Fruit fly (Drosophila melanogaster) whole organism, prepupa: Measurements from ENCODE around the gene cni.

Source experiments
- Blimp-1 ChIP-seq: fragments of 200-800 bp; sonication (Bioruptor generic); optimal IDR thresholded peaks from 3 replicates; lab custom pipeline; 2017; ENCODE audit warnings: missing biosample characterization, missing genetic modification characterization, mild to moderate bottlenecking, moderate library complexity, missing genetic modification reagents
- CG10631 ChIP-seq: fragments of 200-800 bp; sonication (Bioruptor generic); optimal IDR thresholded peaks from 2 replicates; lab custom pipeline; 2016; ENCODE audit warnings: missing biosample characterization, missing genetic modification characterization
- CG10669 ChIP-seq: fragments of 200-800 bp; sonication (Bioruptor generic); optimal IDR thresholded peaks from 3 replicates; lab custom pipeline; 2018; ENCODE audit warnings: missing biosample characterization, mild to moderate bottlenecking, missing genetic modification characterization, moderate library complexity
- CG11294 ChIP-seq: fragments of 200-800 bp; sonication (Bioruptor generic); IDR thresholded peaks from 2 replicates; pipeline ENCODE4 v1.3.6; 2022; ENCODE audit warnings: missing biosample characterization, missing genetic modification characterization
- CG11762 ChIP-seq: fragments of 200-800 bp; sonication (Bioruptor generic); optimal IDR thresholded peaks from 3 replicates; lab custom pipeline; 2016; ENCODE audit warnings: missing biosample characterization, missing genetic modification characterization; ENCODE audit not compliant: insufficient read depth
- CG11902 ChIP-seq: fragments of 200-800 bp; sonication (Bioruptor generic); optimal IDR thresholded peaks from 3 replicates; lab custom pipeline; 2016; ENCODE audit warnings: missing biosample characterization, missing genetic modification characterization
- CG1621 ChIP-seq: fragments of 200-800 bp; sonication (Bioruptor generic); optimal IDR thresholded peaks from 3 replicates; lab custom pipeline; 2018; ENCODE audit warnings: missing biosample characterization, mild to moderate bottlenecking, missing genetic modification characterization
- CG16779 ChIP-seq: fragments of 200-800 bp; sonication (Bioruptor generic); optimal IDR thresholded peaks from 3 replicates; lab custom pipeline; 2017; ENCODE audit warnings: missing biosample characterization, mild to moderate bottlenecking, missing genetic modification characterization
- CG3032 ChIP-seq: fragments of 200-800 bp; optimal IDR thresholded peaks from 2 replicates; lab custom pipeline; 2019; ENCODE audit warnings: missing biosample characterization, mild to moderate bottlenecking, missing genetic modification characterization, moderate library complexity
- CG32006 ChIP-seq: fragments of 200-800 bp; sonication (Bioruptor generic); optimal IDR thresholded peaks from 3 replicates; lab custom pipeline; 2017; ENCODE audit warnings: missing biosample characterization, mild to moderate bottlenecking, missing genetic modification characterization
- CG6276 ChIP-seq: fragments of 200-800 bp; sonication (Bioruptor generic); optimal IDR thresholded peaks from 2 replicates; lab custom pipeline; 2017; ENCODE audit warnings: missing biosample characterization, mild to moderate bottlenecking, missing genetic modification characterization
- CG6808 ChIP-seq: fragments of 200-800 bp; sonication (Bioruptor generic); optimal IDR thresholded peaks from 3 replicates; lab custom pipeline; 2017; ENCODE audit warnings: missing biosample characterization, missing genetic modification characterization, mild to moderate bottlenecking, moderate library complexity, missing genetic modification reagents
- CG8119 ChIP-seq: fragments of 200-800 bp; sonication (Bioruptor generic); IDR thresholded peaks from 3 replicates; pipeline ENCODE4 v1.3.6; 2022; ENCODE audit warnings: missing biosample characterization, missing genetic modification characterization
- CG8319 ChIP-seq: fragments of 200-800 bp; sonication (Bioruptor generic); optimal IDR thresholded peaks from 3 replicates; lab custom pipeline; 2016; ENCODE audit warnings: missing biosample characterization, missing genetic modification characterization
- CG8632 ChIP-seq: fragments of 200-800 bp; sonication (Bioruptor generic); optimal IDR thresholded peaks from 3 replicates; lab custom pipeline; 2016; ENCODE audit warnings: missing biosample characterization, missing genetic modification characterization
- Eip75B ChIP-seq: fragments of 200-800 bp; sonication (Bioruptor generic); optimal IDR thresholded peaks from 3 replicates; lab custom pipeline; 2016; ENCODE audit warnings: missing biosample characterization, missing genetic modification characterization
- Eip78C ChIP-seq: fragments of 200-800 bp; sonication (Bioruptor generic); peaks from one replicate; lab custom pipeline; 2016; ENCODE audit warnings: missing biosample characterization, missing genetic modification characterization
- Ets21C ChIP-seq: fragments of 200-800 bp; sonication (Bioruptor generic); optimal IDR thresholded peaks from 3 replicates; lab custom pipeline; 2016; ENCODE audit warnings: missing biosample characterization, missing genetic modification characterization
- Ets96B ChIP-seq: fragments of 200-800 bp; optimal IDR thresholded peaks from 2 replicates; lab custom pipeline; 2019; ENCODE audit warnings: missing biosample characterization, mild to moderate bottlenecking, missing genetic modification characterization, moderate library complexity
- Hr39 ChIP-seq: fragments of 200-800 bp; sonication (Bioruptor generic); optimal IDR thresholded peaks from 2 replicates; lab custom pipeline; 2016; ENCODE audit warnings: missing biosample characterization, missing genetic modification characterization
- Hr4 ChIP-seq: fragments of 200-800 bp; sonication (Bioruptor generic); optimal IDR thresholded peaks from 3 replicates; lab custom pipeline; 2016; ENCODE audit warnings: missing biosample characterization, missing genetic modification characterization
- Lpt ChIP-seq: fragments of 200-800 bp; sonication (Bioruptor generic); optimal IDR thresholded peaks from 3 replicates; lab custom pipeline; 2016; ENCODE audit warnings: missing biosample characterization, missing genetic modification characterization
- Met ChIP-seq: fragments of 200-800 bp; sonication (Bioruptor generic); optimal IDR thresholded peaks from 3 replicates; lab custom pipeline; 2016; ENCODE audit warnings: missing biosample characterization, missing genetic modification characterization
- OdsH ChIP-seq: fragments of 200-800 bp; sonication (Bioruptor generic); optimal IDR thresholded peaks from 3 replicates; lab custom pipeline; 2016; ENCODE audit warnings: missing biosample characterization, missing genetic modification characterization
- Smox ChIP-seq: fragments of 200-800 bp; sonication (Bioruptor generic); optimal IDR thresholded peaks from 3 replicates; lab custom pipeline; 2016; ENCODE audit warnings: missing biosample characterization, missing genetic modification characterization
- Sox102F ChIP-seq: fragments of 200-800 bp; sonication (Bioruptor generic); optimal IDR thresholded peaks from 2 replicates; lab custom pipeline; 2016; ENCODE audit warnings: missing biosample characterization, mild to moderate bottlenecking, missing genetic modification characterization
- Sox15 ChIP-seq: fragments of 200-800 bp; sonication (Bioruptor generic); optimal IDR thresholded peaks from 3 replicates; lab custom pipeline; 2016; ENCODE audit warnings: missing biosample characterization, missing genetic modification characterization
- achi ChIP-seq: fragments of 200-800 bp; sonication (Bioruptor generic); optimal IDR thresholded peaks from 3 replicates; lab custom pipeline; 2016; ENCODE audit warnings: missing biosample characterization, missing genetic modification characterization
- dsx ChIP-seq: fragments of 200-800 bp; optimal IDR thresholded peaks from 3 replicates; lab custom pipeline; 2019; ENCODE audit warnings: missing biosample characterization, mild to moderate bottlenecking, missing genetic modification characterization, moderate library complexity; ENCODE audit not compliant: poor library complexity, severe bottlenecking
- eg ChIP-seq: fragments of 200-800 bp; sonication (Bioruptor generic); IDR thresholded peaks from 3 replicates; pipeline ENCODE4 v1.3.6; 2022; ENCODE audit warnings: missing biosample characterization, missing genetic modification characterization
- esn ChIP-seq: fragments of 200-800 bp; sonication (Bioruptor generic); optimal IDR thresholded peaks from 2 replicates; lab custom pipeline; 2016; ENCODE audit warnings: missing biosample characterization, mild to moderate bottlenecking, missing genetic modification characterization, moderate library complexity
- fd85E ChIP-seq: fragments of 200-800 bp; sonication (Bioruptor generic); optimal IDR thresholded peaks from 3 replicates; lab custom pipeline; 2016; ENCODE audit warnings: missing biosample characterization, missing genetic modification characterization
- fkh ChIP-seq: fragments of 200-800 bp; sonication (Bioruptor generic); optimal IDR thresholded peaks from 3 replicates; lab custom pipeline; 2017; ENCODE audit warnings: missing biosample characterization, mild to moderate bottlenecking, missing genetic modification characterization, moderate library complexity
- lz ChIP-seq: fragments of 200-800 bp; sonication (Bioruptor generic); optimal IDR thresholded peaks from 3 replicates; lab custom pipeline; 2016; ENCODE audit warnings: missing biosample characterization, missing genetic modification characterization
- net ChIP-seq: fragments of 200-800 bp; sonication (Bioruptor generic); optimal IDR thresholded peaks from 3 replicates; lab custom pipeline; 2016; ENCODE audit warnings: missing biosample characterization, missing genetic modification characterization
- pdm3 ChIP-seq: fragments of 200-800 bp; sonication (Bioruptor generic); optimal IDR thresholded peaks from 3 replicates; lab custom pipeline; 2016; ENCODE audit warnings: missing biosample characterization, missing genetic modification characterization
- salr ChIP-seq, 2 experiments: fragments of 200-800 bp; sonication (Bioruptor generic); optimal IDR thresholded peaks; 3 replicates each; lab custom pipeline; 2016 to 2018; ENCODE audit warnings: missing biosample characterization in 2 of 2, missing genetic modification characterization in 2 of 2, mild to moderate bottlenecking in 1 of 2
- spab ChIP-seq: fragments of 200-800 bp; sonication (Bioruptor generic); optimal IDR thresholded peaks from 2 replicates; lab custom pipeline; 2017; ENCODE audit warnings: missing biosample characterization, mild to moderate bottlenecking, missing genetic modification characterization, missing genetic modification reagents
- svp ChIP-seq: fragments of 200-800 bp; sonication (Bioruptor generic); peaks from one replicate; lab custom pipeline; 2016; ENCODE audit warnings: missing biosample characterization, missing genetic modification characterization
- topi ChIP-seq: fragments of 200-800 bp; sonication (Bioruptor generic); optimal IDR thresholded peaks from 3 replicates; lab custom pipeline; 2016; ENCODE audit warnings: missing biosample characterization, missing genetic modification characterization
- vri ChIP-seq: fragments of 200-800 bp; sonication (Bioruptor generic); optimal IDR thresholded peaks from 3 replicates; lab custom pipeline; 2016; ENCODE audit warnings: missing biosample characterization, mild to moderate bottlenecking, missing genetic modification characterization

Gene cni

DNA sequence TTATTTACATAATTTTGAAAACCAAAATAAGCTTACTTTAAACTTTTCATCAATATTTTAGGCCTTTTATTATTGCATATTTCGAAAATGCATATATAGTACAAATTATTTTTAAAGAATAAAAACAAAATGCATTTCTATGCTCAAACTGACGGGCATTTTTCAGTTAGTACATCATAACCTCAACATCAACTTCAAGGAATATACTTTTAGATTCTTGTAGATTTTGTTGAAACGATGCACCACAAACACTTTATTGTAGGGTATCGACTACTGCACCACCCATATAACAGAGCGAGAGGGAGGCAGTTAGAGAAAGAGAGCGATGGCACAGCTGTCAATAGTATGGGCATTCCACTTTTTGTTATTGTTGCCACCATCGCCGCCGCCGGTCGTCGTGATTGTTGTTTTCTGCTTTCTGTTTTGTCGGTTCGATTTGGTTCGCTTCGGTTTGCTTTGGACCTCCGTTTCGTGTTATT, 30.7 kb downstream of the cni start (continued):
- TF ChIP-seq vri (GFP tag; lab: Kevin White, UChicago), result peak; percentile 40
- peak; percentile 60 for TF ChIP-seq CG8319 (GFP tag; lab: Kevin White, UChicago)
- TF ChIP-seq CG16779, result peak; percentile 80
- TF ChIP-seq salr (GFP tag; optimal IDR thresholded peaks at IDR 0.05; lab: Kevin White, UChicago), result peak; percentile 72 to 98
- peak; percentile 86 for TF ChIP-seq CG3032 (tag; lab: Kevin White, UChicago)
- TF ChIP-seq Ets96B (tag; lab: Kevin White, UChicago), result peak; percentile 90
- peak; percentile 79 for TF ChIP-seq lz (GFP tag; lab: Kevin White, UChicago)
- no peak for TF ChIP-seq fd85E (GFP tag; lab: Kevin White, UChicago)

dm6 chr2L:16278842-16279241, 31.7 kb downstream of the cni start:
- TF ChIP-seq net (GFP tag; lab: Kevin White, UChicago) (no peak), eg (GFP tag; lab: Robert Waterston, UW) (no peak), CG10631 (GFP tag; lab: Kevin White, UChicago) (no peak), CG6276 (GFP tag; lab: Kevin White, UChicago) (no peak), Eip78C (GFP tag; lab: Kevin White, UChicago) (peak; percentile 45), CG11294 (GFP tag; lab: Robert Waterston, UW) (no peak), Ets96B (tag; lab: Kevin White, UChicago) (no peak)

- no peak for TF ChIP-seq Ets21C (GFP tag; lab: Kevin White, UChicago)
- TF ChIP-seq topi (GFP tag; lab: Kevin White, UChicago), result no peak
- no peak for TF ChIP-seq dsx (GFP tag; lab: Kevin White, UChicago)
- TF ChIP-seq Lpt (GFP tag; lab: Kevin White, UChicago), result no peak
- no peak for TF ChIP-seq CG10669 (GFP tag; lab: Kevin White, UChicago)
- TF ChIP-seq CG11294 (GFP tag; lab: Robert Waterston, UW), result no peak
- no peak for TF ChIP-seq OdsH (GFP tag; lab: Kevin White, UChicago)
Measured at dm6 chr2L:16277922-16278321, 32.6 kb downstream of the cni start.

DNA sequence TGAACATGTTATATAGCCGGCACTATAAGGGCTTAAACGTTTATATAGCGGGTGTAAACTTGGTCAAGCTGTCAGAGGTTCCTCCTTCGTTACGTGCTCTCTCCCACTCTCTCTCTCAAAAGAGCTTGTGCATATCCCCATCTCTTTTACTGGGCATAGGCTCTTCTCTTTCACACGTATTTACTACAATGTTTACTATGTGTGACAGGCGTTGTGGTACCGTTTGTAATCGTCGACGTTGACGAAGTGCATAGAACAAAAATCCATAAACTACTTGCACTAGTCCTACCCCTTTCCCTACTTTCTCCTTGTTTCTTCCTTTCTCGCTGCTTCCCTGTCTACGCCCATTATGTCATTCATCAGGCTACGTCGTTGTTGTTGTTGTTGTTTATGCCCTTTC, 33.7 kb downstream of the cni start:
- TF ChIP-seq fkh (GFP tag; lab: Kevin White, UChicago), result peak; percentile 38
- TF ChIP-seq lz (GFP tag; lab: Kevin White, UChicago), result no peak
- peak; percentile 70 for TF ChIP-seq dsx (GFP tag; lab: Kevin White, UChicago)
- no peak for TF ChIP-seq OdsH (GFP tag; lab: Kevin White, UChicago)
- TF ChIP-seq CG8632 (GFP tag; lab: Kevin White, UChicago), result no peak

DNA sequence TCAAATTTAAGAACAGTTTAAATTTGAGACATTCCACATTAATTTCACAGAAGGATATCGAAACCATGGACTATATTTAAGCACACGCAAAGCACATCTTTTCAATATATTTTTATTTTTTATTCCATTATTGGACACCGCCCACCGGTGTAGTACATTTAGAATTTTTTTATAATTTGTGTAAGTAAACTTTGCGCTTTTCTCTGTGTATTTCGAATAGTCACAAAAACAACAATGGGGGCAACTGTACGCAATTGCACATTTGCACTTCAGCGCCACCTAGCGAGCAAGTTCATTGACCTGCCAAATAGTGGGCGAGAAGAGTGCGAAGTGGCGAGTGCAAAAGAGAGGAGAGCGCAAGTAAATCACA, 34.7 kb downstream of the cni start:
- TF ChIP-seq Eip78C (GFP tag; lab: Kevin White, UChicago) (peak; percentile 86), topi (GFP tag; lab: Kevin White, UChicago) (peak; percentile 52), CG6276 (GFP tag; lab: Kevin White, UChicago) (peak; percentile 77), CG1621 (tag; lab: Kevin White, UChicago) (peak; percentile 28), lz (GFP tag; lab: Kevin White, UChicago) (peak; percentile 30), Ets96B (tag; lab: Kevin White, UChicago) (peak; percentile 62), CG8119 (GFP tag; lab: Robert Waterston, UW) (peak; percentile 81; the same call in 2 of the 3 replicates), Hr4 (peak; percentile 90), CG32006 (GFP tag; lab: Kevin White, UChicago) (peak; percentile 89), spab (GFP tag; lab: Kevin White, UChicago) (peak; percentile 23), achi (peak; percentile 43), fd85E (GFP tag; lab: Kevin White, UChicago) (no peak), esn (GFP tag; lab: Kevin White, UChicago) (peak; percentile 53), CG11902 (GFP tag; lab: Kevin White, UChicago) (no peak), Eip75B (GFP tag; lab: Kevin White, UChicago) (peak; percentile 47), OdsH (GFP tag; lab: Kevin White, UChicago) (peak; percentile 57), Sox102F (GFP tag; lab: Kevin White, UChicago) (peak; percentile 49), Met (peak; percentile 47), Blimp-1 (no peak), Ets21C (GFP tag; lab: Kevin White, UChicago) (no peak), Hr39 (GFP tag; lab: Kevin White, UChicago) (peak; percentile 8), CG6808 (GFP tag; lab: Kevin White, UChicago) (peak; percentile 18), pdm3 (GFP tag; lab: Kevin White, UChicago) (peak; percentile 48), Smox (GFP tag; lab: Kevin White, UChicago) (no peak), net (GFP tag; lab: Kevin White, UChicago) (peak; percentile 32), CG16779 (peak; percentile 36), svp (GFP tag; lab: Kevin White, UChicago) (peak; percentile 80), Lpt (GFP tag; lab: Kevin White, UChicago) (peak; percentile 39), CG11762 (GFP tag; lab: Kevin White, UChicago) (peak; percentile 14), Sox15 (GFP tag; lab: Kevin White, UChicago) (no peak)
